Fruit fly (Drosophila melanogaster) whole organism, embryonic: Measurements from ENCODE around the gene CG2182.

ENCODE experiments used
- Ada2b ChIP-seq: fragments of 200-800 bp; sonication (Bioruptor generic); IDR thresholded peaks from 2 replicates; pipeline ENCODE4 v1.3.6; 2022; ENCODE audit warnings: missing biosample characterization, missing genetic modification characterization
- Atf6 ChIP-seq: fragments of 200-800 bp; sonication (Bioruptor generic); IDR thresholded peaks from 2 replicates; pipeline ENCODE4 v1.3.6; 2022; ENCODE audit warnings: missing biosample characterization, missing genetic modification characterization
- Bgb ChIP-seq: fragments of 200-800 bp; sonication (Bioruptor generic); IDR thresholded peaks from 2 replicates; pipeline ENCODE4 v1.3.6; 2022; ENCODE audit warnings: missing biosample characterization, missing genetic modification characterization; ENCODE audit not compliant: partially characterized antibody
- CG10321 ChIP-seq: fragments of 200-800 bp; sonication (Bioruptor generic); IDR thresholded peaks from 2 replicates; pipeline ENCODE4 v1.3.6; 2022; ENCODE audit warnings: missing biosample characterization, missing genetic modification characterization
- CG11085 ChIP-seq: fragments of 200-800 bp; sonication (Bioruptor generic); IDR thresholded peaks from 2 replicates; pipeline ENCODE4 v1.3.6; 2022; ENCODE audit warnings: missing biosample characterization, missing genetic modification characterization
- CG13624 ChIP-seq: fragments of 200-800 bp; sonication (Bioruptor generic); optimal IDR thresholded peaks from 2 replicates; lab custom pipeline; 2016; ENCODE audit warnings: missing biosample characterization, missing genetic modification characterization
- CG13775 ChIP-seq: fragments of 200-800 bp; sonication (Bioruptor generic); optimal IDR thresholded peaks from 3 replicates; lab custom pipeline; 2017; ENCODE audit warnings: missing biosample characterization, mild to moderate bottlenecking, missing genetic modification characterization
- CG15011 ChIP-seq: fragments of 200-800 bp; sonication (Bioruptor generic); optimal IDR thresholded peaks from 3 replicates; lab custom pipeline; 2018; ENCODE audit warnings: missing biosample characterization, mild to moderate bottlenecking, missing genetic modification characterization
- CG15073 ChIP-seq: fragments of 200-800 bp; sonication (Bioruptor generic); optimal IDR thresholded peaks from 2 replicates; lab custom pipeline; 2016; ENCODE audit warnings: missing biosample characterization, missing genetic modification characterization
- CG17829 ChIP-seq: fragments of 200-800 bp; optimal IDR thresholded peaks from 2 replicates; lab custom pipeline; 2019; ENCODE audit warnings: missing biosample characterization, mild to moderate bottlenecking, missing genetic modification characterization, moderate library complexity
- CG34422 ChIP-seq: fragments of 200-800 bp; sonication (Bioruptor generic); IDR thresholded peaks from 3 replicates; pipeline ENCODE4 v1.3.6; 2022; ENCODE audit warnings: missing biosample characterization, missing genetic modification characterization
- CG43689 ChIP-seq: fragments of 200-800 bp; sonication (Bioruptor generic); IDR thresholded peaks from 2 replicates; pipeline ENCODE4 v1.3.6; 2022; ENCODE audit warnings: missing biosample characterization, missing genetic modification characterization
- CG4854 ChIP-seq: fragments of 200-800 bp; sonication (Bioruptor generic); optimal IDR thresholded peaks from 2 replicates; lab custom pipeline; 2016; ENCODE audit warnings: missing biosample characterization, missing genetic modification characterization, inconsistent platforms
- CG6765 ChIP-seq: fragments of 200-800 bp; sonication (Bioruptor generic); optimal IDR thresholded peaks from 3 replicates; lab custom pipeline; 2017; ENCODE audit warnings: missing biosample characterization, mild to moderate bottlenecking, missing genetic modification characterization
- CHES-1-like ChIP-seq: fragments of 200-800 bp; sonication (Bioruptor generic); optimal IDR thresholded peaks from 2 replicates; lab custom pipeline; 2016; ENCODE audit warnings: missing biosample characterization, missing genetic modification characterization
- Dek ChIP-seq: fragments of 200-800 bp; sonication (Bioruptor generic); optimal IDR thresholded peaks from 3 replicates; lab custom pipeline; 2019; ENCODE audit warnings: missing biosample characterization, mild to moderate bottlenecking, missing genetic modification characterization, moderate library complexity
- Dfd ChIP-seq, 2 experiments: fragments of >200 bp; optimal IDR thresholded peaks; 2 replicates each; lab custom pipeline; 2017; ENCODE audit warnings: missing biosample characterization in 2 of 2, missing genetic modification characterization in 2 of 2
- Hand ChIP-seq: fragments of 200-800 bp; sonication (Bioruptor generic); optimal IDR thresholded peaks from 2 replicates; lab custom pipeline; 2017; ENCODE audit warnings: mild to moderate bottlenecking, missing biosample characterization, missing genetic modification reagents, missing genetic modification characterization
- Hsf ChIP-seq: fragments of 200-800 bp; sonication (Bioruptor generic); optimal IDR thresholded peaks from 3 replicates; lab custom pipeline; 2016; ENCODE audit warnings: missing biosample characterization, missing genetic modification characterization
- MBD-R2 ChIP-seq: fragments of 200-800 bp; sonication (Bioruptor generic); IDR thresholded peaks from 2 replicates; pipeline ENCODE4 v1.3.6; 2022; ENCODE audit warnings: missing biosample characterization, missing genetic modification characterization
- Rfx ChIP-seq: fragments of 200-800 bp; sonication (Bioruptor generic); IDR thresholded peaks from 2 replicates; pipeline ENCODE4 v1.3.6; 2022; ENCODE audit warnings: missing biosample characterization, missing genetic modification characterization
- Six4 ChIP-seq: fragments of 200-800 bp; sonication (Bioruptor generic); optimal IDR thresholded peaks from 2 replicates; lab custom pipeline; 2016; ENCODE audit warnings: missing biosample characterization, missing genetic modification characterization
- Usf ChIP-seq: fragments of 200-800 bp; sonication (Bioruptor generic); optimal IDR thresholded peaks from 2 replicates; lab custom pipeline; 2017; ENCODE audit warnings: missing genotype, missing biosample characterization, missing genetic modification characterization
- bab2 ChIP-seq: fragments of 200-800 bp; sonication (Bioruptor generic); optimal IDR thresholded peaks from 2 replicates; lab custom pipeline; 2016; ENCODE audit warnings: missing biosample characterization, missing genetic modification characterization
- bsh ChIP-seq, 2 experiments: fragments of 200-800 bp; sonication (Bioruptor generic); optimal IDR thresholded peaks; 2 replicates each; lab custom pipeline; 2017 to 2018; ENCODE audit warnings: mild to moderate bottlenecking in 2 of 2, missing biosample characterization in 2 of 2, missing genetic modification characterization in 2 of 2, moderate library complexity in 1 of 2
- cato ChIP-seq: fragments of 200-800 bp; sonication (Bioruptor generic); optimal IDR thresholded peaks from 2 replicates; lab custom pipeline; 2016; ENCODE audit warnings: missing biosample characterization, missing genetic modification characterization, borderline replicate concordance
- chinmo ChIP-seq: fragments of 200-800 bp; sonication (Bioruptor generic); IDR thresholded peaks from 4 replicates; pipeline ENCODE4 v1.3.6; 2022; ENCODE audit warnings: missing biosample characterization, missing genetic modification characterization; ENCODE audit not compliant: partially characterized antibody
- dm ChIP-seq: fragments of 200-800 bp; sonication (Bioruptor generic); optimal IDR thresholded peaks from 3 replicates; lab custom pipeline; 2016; ENCODE audit warnings: missing biosample characterization, missing genetic modification characterization
- emc ChIP-seq: fragments of 200-800 bp; sonication (Bioruptor generic); optimal IDR thresholded peaks from 2 replicates; lab custom pipeline; 2016; ENCODE audit warnings: missing biosample characterization, missing genetic modification characterization
- esg ChIP-seq: fragments of 200-800 bp; sonication (Bioruptor generic); conservative IDR thresholded peaks from 2 replicates; pipeline ENCODE4 v1.3.6; 2022; ENCODE audit warnings: missing biosample characterization, missing genetic modification characterization
- eve ChIP-seq, 2 experiments: fragments of >200 bp; optimal IDR thresholded peaks; 2 replicates each; lab custom pipeline; 2017; ENCODE audit warnings: missing biosample characterization in 2 of 2, missing genetic modification characterization in 2 of 2
- gsb-n ChIP-seq: fragments of 200-800 bp; sonication (Bioruptor generic); optimal IDR thresholded peaks from 3 replicates; lab custom pipeline; 2018; ENCODE audit warnings: missing biosample characterization, mild to moderate bottlenecking, missing genetic modification characterization
- hb ChIP-seq: fragments of 200-800 bp; sonication (Bioruptor generic); IDR thresholded peaks from 3 replicates; pipeline ENCODE4 v1.3.6; 2022; ENCODE audit warnings: missing biosample characterization, missing genetic modification characterization; ENCODE audit not compliant: partially characterized antibody
- inv ChIP-seq: fragments of 200-800 bp; sonication (Bioruptor generic); IDR thresholded peaks from 2 replicates; pipeline ENCODE4 v1.3.6; 2022; ENCODE audit warnings: missing biosample characterization, missing genetic modification characterization; ENCODE audit not compliant: partially characterized antibody
- kay ChIP-seq: fragments of 200-800 bp; sonication (Bioruptor generic); optimal IDR thresholded peaks from 2 replicates; lab custom pipeline; 2016; ENCODE audit warnings: missing biosample characterization, missing genetic modification characterization
- lov ChIP-seq, 2 experiments: fragments of 200-800 bp in 1 of 2; fragments of >200 bp in 1 of 2; sonication (Bioruptor generic) in 1 of 2; IDR thresholded peaks in 1 of 2; optimal IDR thresholded peaks in 1 of 2; 2 replicates in 1 of 2; 3 replicates in 1 of 2; pipeline versions ENCODE4 v1.3.6 to Lab custom; 2017 to 2022; ENCODE audit warnings: missing biosample characterization in 1 of 2, missing genetic modification characterization in 1 of 2
- pb ChIP-seq: fragments of 200-800 bp; sonication (Bioruptor generic); optimal IDR thresholded peaks from 3 replicates; lab custom pipeline; 2016; ENCODE audit warnings: missing biosample characterization, missing genetic modification characterization
- row ChIP-seq: fragments of 200-800 bp; sonication (Bioruptor generic); IDR thresholded peaks from 3 replicates; pipeline ENCODE4 v1.3.6; 2022; ENCODE audit warnings: missing biosample characterization, missing genetic modification characterization
- sima ChIP-seq: fragments of 200-800 bp; sonication (Bioruptor generic); optimal IDR thresholded peaks from 2 replicates; lab custom pipeline; 2016; ENCODE audit warnings: missing biosample characterization, missing genetic modification characterization
- sisA ChIP-seq: fragments of 200-800 bp; sonication (Bioruptor generic); IDR thresholded peaks from 2 replicates; pipeline ENCODE4 v1.3.6; 2022; ENCODE audit warnings: missing biosample characterization, missing genetic modification characterization
- sob ChIP-seq: fragments of 200-800 bp; sonication (Bioruptor generic); IDR thresholded peaks from 2 replicates; pipeline ENCODE4 v1.3.6; 2022; ENCODE audit warnings: missing biosample characterization, missing genetic modification characterization
- sr ChIP-seq: fragments of 200-800 bp; sonication (Bioruptor generic); IDR thresholded peaks from 3 replicates; pipeline ENCODE4 v1.3.6; 2022; ENCODE audit warnings: missing biosample characterization, missing genetic modification characterization
- tin ChIP-seq: fragments of 200-800 bp; sonication (Bioruptor generic); optimal IDR thresholded peaks from 3 replicates; lab custom pipeline; 2016; ENCODE audit warnings: missing biosample characterization, missing genetic modification characterization
- twi ChIP-seq: fragments of 200-800 bp; optimal IDR thresholded peaks from 2 replicates; lab custom pipeline; 2019; ENCODE audit warnings: missing biosample characterization, mild to moderate bottlenecking, missing genetic modification characterization, moderate library complexity
- tx ChIP-seq: fragments of 200-800 bp; sonication (Bioruptor generic); optimal IDR thresholded peaks from 2 replicates; lab custom pipeline; 2016; ENCODE audit warnings: missing biosample characterization, missing genetic modification characterization
- wek ChIP-seq: fragments of 200-800 bp; sonication (Bioruptor generic); optimal IDR thresholded peaks from 3 replicates; lab custom pipeline; 2018; ENCODE audit warnings: missing biosample characterization, mild to moderate bottlenecking, missing genetic modification characterization, moderate library complexity

Gene CG2182

dm6 chr3R:5668928-5669739, 9.4 kb upstream of the CG2182 start, which contains the start of the genes Xe7 and Atg17 (continued):
- TF ChIP-seq Dfd (GFP tag; optimal IDR thresholded peaks at IDR 0.05; lab: Kevin White, UChicago) (peak in 1 of 2 experiments; percentile 93), CG43689 (peak; percentile 67; the same call in 1 of the 2 replicates), Rfx (GFP tag; lab: Robert Waterston, UW) (peak; percentile 94), sob (GFP tag; lab: Robert Waterston, UW) (peak; percentile 92), sima (GFP tag; lab: Kevin White, UChicago) (no peak), emc (GFP tag; lab: Kevin White, UChicago) (peak; percentile 77), Dek (tag; lab: Kevin White, UChicago) (peak; percentile 91), bsh (GFP tag; optimal IDR thresholded peaks at IDR 0.05; lab: Kevin White, UChicago) (peak; percentile 3 to 86), CG10321 (peak; percentile 34; the same call in 1 of the 2 replicates), CG6765 (peak; percentile 75), tx (GFP tag; lab: Kevin White, UChicago) (peak; percentile 88), lov (optimal IDR thresholded peaks at IDR 0.05; lab: Kevin White, UChicago) (no peak), lov (GFP tag; IDR thresholded peaks at IDR 0.05; lab: Robert Waterston, UW) (peak; percentile 54; the same call in 1 of the 3 replicates), Hsf (GFP tag; lab: Kevin White, UChicago) (peak; percentile 95), sisA (GFP tag; lab: Robert Waterston, UW) (peak; percentile 95), CG15011 (GFP tag; lab: Kevin White, UChicago) (peak; percentile 77)

- TF ChIP-seq hb (GFP tag; lab: Robert Waterston, UW), result peak; percentile 84
- TF ChIP-seq CG17829 (tag; lab: Kevin White, UChicago), result peak; percentile 18
- no peak for TF ChIP-seq Ada2b (GFP tag; lab: Robert Waterston, UW)
- TF ChIP-seq sr, result 0 out of 3 replicates have a peak, but pooled peaks have one; percentile 25
- peak; percentile 14 for TF ChIP-seq cato (GFP tag; lab: Kevin White, UChicago)
- no peak for TF ChIP-seq kay (GFP tag; lab: Kevin White, UChicago)
- TF ChIP-seq inv (GFP tag; lab: Robert Waterston, UW), result peak; percentile 91
- peak; percentile 61; the same call in 2 of the 4 replicates for TF ChIP-seq chinmo (GFP tag; lab: Robert Waterston, UW)
- TF ChIP-seq pb (GFP tag; lab: Kevin White, UChicago), result no peak
- TF ChIP-seq CG13624 (GFP tag; lab: Kevin White, UChicago), result no peak
- TF ChIP-seq Usf, result peak; percentile 21
- peak; percentile 62; the same call in 2 of the 3 replicates for TF ChIP-seq row (GFP tag; lab: Robert Waterston, UW)
- no peak for TF ChIP-seq wek
- TF ChIP-seq Bgb (GFP tag; lab: Robert Waterston, UW), result peak; percentile 83
- TF ChIP-seq esg (GFP tag; lab: Robert Waterston, UW), result 0 out of 2 replicates have a peak, but pooled peaks have one; percentile 44
- no peak for TF ChIP-seq Atf6
- peak; percentile 8 for TF ChIP-seq tin (GFP tag; lab: Kevin White, UChicago)
- TF ChIP-seq dm (GFP tag; lab: Kevin White, UChicago), result peak; percentile 6
- no peak for TF ChIP-seq CHES-1-like (GFP tag; lab: Kevin White, UChicago)
- TF ChIP-seq twi (tag; lab: Kevin White, UChicago), result no peak
- TF ChIP-seq CG4854 (GFP tag; lab: Kevin White, UChicago), result no peak
- TF ChIP-seq CG15073 (GFP tag; lab: Kevin White, UChicago), result no peak
- TF ChIP-seq Hand (GFP tag; lab: Kevin White, UChicago), result no peak
- peak; percentile 51 for TF ChIP-seq MBD-R2 (GFP tag; lab: Robert Waterston, UW)
- no peak for TF ChIP-seq CG11085 (GFP tag; lab: Robert Waterston, UW)
- TF ChIP-seq bab2 (GFP tag; lab: Kevin White, UChicago), result no peak
- TF ChIP-seq gsb-n (tag; lab: Kevin White, UChicago), result no peak
- TF ChIP-seq eve (GFP tag; optimal IDR thresholded peaks at IDR 0.05; lab: Kevin White, UChicago), result no peak
- TF ChIP-seq Six4, result no peak
- peak; percentile 69 for TF ChIP-seq CG13775
- peak; percentile 14; the same call in 1 of the 3 replicates for TF ChIP-seq CG34422 (GFP tag; lab: Robert Waterston, UW)
Observed at dm6 chr3R:5660198-5660893, 634 bp upstream of the CG2182 start, which contains the start of gene Wdr33. Gene Wdr33 (plus strand): TSS chr3R:5660635.
